Worm (Caenorhabditis elegans) whole organism, young adult: ENCODE measurements around the gene F54D8.10.

Experiments used
- D2030.7 ChIP-seq: fragments of 200-800 bp; sonication (Bioruptor generic); IDR thresholded peaks from 2 replicates; pipeline ENCODE4 v1.3.6; 2022; ENCODE audit warnings: missing genetic modification reagents, missing genetic modification characterization, missing compliant biosample characterization
- F10E7.11 ChIP-seq: sonication (generic microtip); optimal IDR thresholded peaks from 2 replicates; lab custom pipeline; 2017; ENCODE audit warnings: mild to moderate bottlenecking, missing genetic modification characterization, moderate library complexity, missing compliant biosample characterization
- F22D6.2 ChIP-seq: sonication (generic microtip); optimal IDR thresholded peaks from 2 replicates; lab custom pipeline; 2016; ENCODE audit warnings: mild to moderate bottlenecking, missing genetic modification characterization, missing compliant biosample characterization
- F23B12.7 ChIP-seq: sonication (generic microtip); optimal IDR thresholded peaks from 2 replicates; lab custom pipeline; 2017; ENCODE audit warnings: missing genetic modification characterization, mild to moderate bottlenecking, missing compliant biosample characterization, antibody characterized with exemption, moderate library complexity; ENCODE audit not compliant: insufficient read depth
- F37B4.10 ChIP-seq: fragments of 200-800 bp; sonication (Bioruptor generic); IDR thresholded peaks from 2 replicates; pipeline ENCODE4 v1.3.6; 2022; ENCODE audit warnings: missing genetic modification characterization, missing compliant biosample characterization
- T26A5.8 ChIP-seq: sonication (generic microtip); optimal IDR thresholded peaks from 2 replicates; lab custom pipeline; 2016; ENCODE audit warnings: missing genetic modification characterization, missing compliant biosample characterization
- ZK185.1 ChIP-seq: sonication (generic microtip); optimal IDR thresholded peaks from 2 replicates; lab custom pipeline; 2016; ENCODE audit warnings: mild to moderate bottlenecking, missing genetic modification characterization, missing compliant biosample characterization; ENCODE audit not compliant: poor library complexity, severe bottlenecking
- ama-1 ChIP-seq, 3 experiments: fragments of 150-350 bp in 1 of 3; sonication (generic microtip) in 2 of 3; optimal IDR thresholded peaks; 2 replicates each; lab custom pipeline; 2014 to 2018; ENCODE audit warnings: missing biosample characterization in 2 of 3, missing genetic modification characterization in 2 of 3, missing genetic modification reagents in 2 of 3
- aptf-3 ChIP-seq: fragments of 200-800 bp; sonication (Bioruptor generic); IDR thresholded peaks from 2 replicates; pipeline ENCODE4 v1.3.6; 2022; ENCODE audit warnings: missing genetic modification characterization, missing compliant biosample characterization
- atf-7 ChIP-seq: sonication (generic microtip); optimal IDR thresholded peaks from 2 replicates; lab custom pipeline; 2017; ENCODE audit warnings: mild to moderate bottlenecking, missing genetic modification characterization, missing compliant biosample characterization
- attf-5 ChIP-seq: fragments of 200-800 bp; sonication (Bioruptor generic); optimal IDR thresholded peaks from 2 replicates; lab custom pipeline; 2018; ENCODE audit warnings: mild to moderate bottlenecking, missing genetic modification characterization, missing compliant biosample characterization
- bed-1 ChIP-seq: fragments of 200-800 bp; sonication (Bioruptor generic); IDR thresholded peaks from 2 replicates; pipeline ENCODE4 v1.3.6; 2022; ENCODE audit warnings: missing genetic modification reagents, missing genetic modification characterization, missing compliant biosample characterization
- efl-1 ChIP-seq: fragments of 150-350 bp; optimal IDR thresholded peaks from 2 replicates; lab custom pipeline; 2014; ENCODE audit warnings: missing biosample characterization, missing genetic modification reagents, missing genetic modification characterization
- egrh-3 ChIP-seq: fragments of 200-800 bp; sonication (Bioruptor generic); IDR thresholded peaks from 2 replicates; pipeline ENCODE4 v1.3.6; 2022; ENCODE audit warnings: missing genetic modification reagents, missing genetic modification characterization, missing compliant biosample characterization
- ekl-4 ChIP-seq: fragments of 200-800 bp; sonication (Bioruptor generic); IDR thresholded peaks from 2 replicates; pipeline ENCODE4 v1.3.6; 2022; ENCODE audit warnings: missing genetic modification reagents, missing genetic modification characterization, missing compliant biosample characterization
- hmg-1.2 ChIP-seq: fragments of 200-800 bp; sonication (Bioruptor generic); IDR thresholded peaks from 2 replicates; pipeline ENCODE4 v1.3.6; 2022; ENCODE audit warnings: missing genetic modification reagents, missing genetic modification characterization, missing compliant biosample characterization
- madf-6 ChIP-seq: fragments of 200-800 bp; sonication (Bioruptor generic); IDR thresholded peaks from 2 replicates; pipeline ENCODE4 v1.3.6; 2022; ENCODE audit warnings: missing genetic modification reagents, missing genetic modification characterization, missing compliant biosample characterization
- madf-8 ChIP-seq: fragments of 200-800 bp; sonication (Bioruptor generic); conservative IDR thresholded peaks from 2 replicates; pipeline ENCODE4 v1.3.6; 2022; ENCODE audit warnings: missing genetic modification reagents, missing genetic modification characterization, missing compliant biosample characterization
- mcd-1 ChIP-seq: fragments of 200-800 bp; sonication (Bioruptor generic); IDR thresholded peaks from 2 replicates; pipeline ENCODE4 v1.3.6; 2022; ENCODE audit warnings: missing genetic modification reagents, missing genetic modification characterization, missing compliant biosample characterization
- nhr-179 ChIP-seq: sonication (generic microtip); optimal IDR thresholded peaks from 2 replicates; lab custom pipeline; 2016; ENCODE audit warnings: mild to moderate bottlenecking, missing genetic modification characterization, missing compliant biosample characterization
- nhr-27 ChIP-seq: fragments of 200-800 bp; sonication (Bioruptor generic); optimal IDR thresholded peaks from 2 replicates; lab custom pipeline; 2018; ENCODE audit warnings: mild to moderate bottlenecking, missing genetic modification characterization, moderate library complexity, missing compliant biosample characterization
- nhr-80 ChIP-seq: sonication (generic microtip); optimal IDR thresholded peaks from 2 replicates; lab custom pipeline; 2016; ENCODE audit warnings: missing genetic modification characterization, missing compliant biosample characterization
- rcor-1 ChIP-seq: fragments of 200-800 bp; sonication (Bioruptor generic); IDR thresholded peaks from 2 replicates; pipeline ENCODE4 v1.3.6; 2022; ENCODE audit warnings: missing genetic modification reagents, missing genetic modification characterization, missing compliant biosample characterization
- repo-1 ChIP-seq: sonication (generic microtip); optimal IDR thresholded peaks from 2 replicates; lab custom pipeline; 2017; ENCODE audit warnings: mild to moderate bottlenecking, missing genetic modification characterization, missing compliant biosample characterization
- rpc-1 ChIP-seq, 2 experiments: fragments of 150-350 bp in 1 of 2; sonication (generic microtip) in 1 of 2; optimal IDR thresholded peaks; 2 replicates each; lab custom pipeline; 2014 to 2018; ENCODE audit warnings: missing biosample characterization in 1 of 2, missing genetic modification characterization in 1 of 2, missing genetic modification reagents in 1 of 2, missing genotype in 1 of 2
- snpc-3.4 ChIP-seq: sonication (generic microtip); optimal IDR thresholded peaks from 2 replicates; lab custom pipeline; 2017; ENCODE audit warnings: missing genetic modification characterization, mild to moderate bottlenecking, missing compliant biosample characterization, antibody characterized with exemption, moderate library complexity, missing genotype, missing genetic modification reagents
- snpc-4 ChIP-seq, 5 experiments: fragments of 150-350 bp in 1 of 5; sonication (generic microtip) in 4 of 5; optimal IDR thresholded peaks; 2 replicates each; lab custom pipeline; 2014 to 2018; ENCODE audit warnings: missing genetic modification characterization in 5 of 5, missing biosample characterization in 3 of 5, antibody characterized with exemption in 2 of 5, mild to moderate bottlenecking in 2 of 5, missing compliant biosample characterization in 2 of 5, missing genotype in 2 of 5, moderate library complexity in 2 of 5, missing genetic modification reagents in 1 of 5
- unc-62 ChIP-seq: fragments of 150-350 bp; optimal IDR thresholded peaks from 2 replicates; lab custom pipeline; 2014; ENCODE audit warnings: missing biosample characterization, missing genetic modification reagents, missing genetic modification characterization
- xnd-1 ChIP-seq: sonication (generic microtip); optimal IDR thresholded peaks from 2 replicates; lab custom pipeline; 2016; ENCODE audit warnings: missing genotype, missing genetic modification reagents, missing genetic modification characterization, missing compliant biosample characterization
- zfh-2 ChIP-seq: fragments of 200-800 bp; sonication (Bioruptor generic); conservative IDR thresholded peaks from 2 replicates; pipeline ENCODE4 v1.3.6; 2022; ENCODE audit warnings: missing genetic modification reagents, missing genetic modification characterization, missing compliant biosample characterization
- ztf-18 ChIP-seq: sonication (generic microtip); optimal IDR thresholded peaks from 2 replicates; lab custom pipeline; 2016; ENCODE audit warnings: missing genotype, mild to moderate bottlenecking, missing genetic modification characterization, missing compliant biosample characterization

F54D8.10 gene

DNA sequence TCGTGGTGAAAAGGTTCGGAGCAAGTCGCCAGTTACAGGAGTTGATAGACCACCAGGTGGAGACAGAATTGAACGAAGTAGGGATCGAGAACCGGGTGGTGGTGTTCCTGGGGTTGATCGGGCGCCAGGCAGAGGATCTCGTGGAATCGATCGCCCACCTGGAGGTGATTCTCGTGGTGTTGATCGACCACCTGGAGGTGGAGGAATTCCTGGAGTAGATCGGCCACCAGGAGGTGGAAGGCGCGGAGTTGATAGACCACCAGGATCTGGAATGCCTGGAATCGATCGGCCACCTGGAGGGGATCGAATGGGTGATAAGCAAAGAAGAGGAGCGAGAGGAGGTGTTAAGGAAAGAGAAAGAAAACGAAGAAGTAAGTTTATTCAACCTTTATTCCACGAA, 10.9 kb downstream of the F54D8.10 start:
- no peak for TF ChIP-seq F37B4.10
- TF ChIP-seq bed-1 = no peak
- TF ChIP-seq atf-7 (tag; lab: Kevin White, UChicago) = no peak
- TF ChIP-seq zfh-2 (GFP tag; lab: Robert Waterston, UW) = peak; percentile 84
- no peak for TF ChIP-seq snpc-3.4 (tag; lab: Kevin White, UChicago)
- TF ChIP-seq rpc-1 (optimal IDR thresholded peaks at IDR 0.05; lab: Kevin White, UChicago) = no peak
- no peak for TF ChIP-seq rpc-1 (tag; optimal IDR thresholded peaks at IDR 0.05; lab: Kevin White, UChicago)
- no peak for TF ChIP-seq D2030.7 (GFP tag; lab: Robert Waterston, UW)
- TF ChIP-seq xnd-1 (tag; lab: Kevin White, UChicago) = no peak
- TF ChIP-seq, all 124 proteins: peak for 1

DNA sequence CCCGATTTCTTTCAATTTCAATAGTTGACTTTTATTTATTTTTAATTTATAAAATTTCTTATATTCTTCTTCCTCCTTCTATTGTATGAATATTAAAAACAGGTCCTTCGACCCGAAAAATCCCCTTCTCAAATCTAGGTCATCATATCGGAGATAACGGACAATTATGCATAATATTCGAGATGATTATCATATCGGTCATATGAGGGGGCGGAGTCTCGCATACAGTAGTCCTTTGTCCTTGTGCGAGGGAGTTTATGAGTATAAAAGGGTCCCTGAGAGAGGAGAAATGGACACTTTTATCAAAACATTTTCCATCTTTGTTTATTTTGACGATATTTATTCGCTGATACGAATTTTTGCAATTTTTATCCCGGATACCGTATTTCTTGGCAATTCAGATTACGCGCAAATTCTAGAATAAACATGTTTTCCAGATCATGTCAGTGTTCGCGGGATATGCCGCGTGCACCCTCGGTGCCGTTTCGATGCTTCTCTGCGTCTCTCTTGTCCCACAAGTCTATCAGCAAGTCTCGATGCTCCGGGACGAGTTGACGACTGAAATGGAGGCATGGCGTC, 12.4 kb downstream of the F54D8.10 start, which contains the start of gene dpy-17:
Gene dpy-17 (plus strand): TSS at position 438 of the 579 bp plus-strand sequence.
- no peak for TF ChIP-seq nhr-179 (tag; lab: Kevin White, UChicago)
- TF ChIP-seq repo-1 (tag; lab: Kevin White, UChicago) = peak; percentile 35
- TF ChIP-seq F37B4.10 = no peak

DNA sequence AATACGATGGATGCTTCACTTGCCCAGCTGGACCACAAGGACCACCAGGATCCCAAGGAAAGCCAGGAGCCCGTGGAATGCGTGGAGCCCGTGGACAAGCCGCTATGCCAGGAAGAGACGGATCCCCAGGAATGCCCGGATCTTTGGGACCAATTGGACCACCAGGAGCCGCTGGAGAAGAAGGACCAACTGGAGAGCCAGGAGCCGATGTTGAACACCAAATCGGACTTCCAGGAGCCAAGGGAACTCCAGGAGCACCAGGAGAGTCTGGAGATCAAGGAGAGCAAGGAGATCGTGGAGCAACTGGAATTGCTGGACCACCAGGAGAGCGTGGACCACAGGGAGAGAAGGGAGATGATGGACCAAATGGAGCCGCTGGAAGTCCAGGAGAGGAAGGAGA, 13.4 kb downstream of the F54D8.10 start:
- TF ChIP-seq zfh-2 (GFP tag; lab: Robert Waterston, UW) (peak; percentile 83), attf-5 (GFP tag; lab: Kevin White, UChicago) (no peak), T26A5.8 (tag; lab: Kevin White, UChicago) (no peak), egrh-3 (peak; percentile 62; the same call in 1 of the 2 replicates)

DNA sequence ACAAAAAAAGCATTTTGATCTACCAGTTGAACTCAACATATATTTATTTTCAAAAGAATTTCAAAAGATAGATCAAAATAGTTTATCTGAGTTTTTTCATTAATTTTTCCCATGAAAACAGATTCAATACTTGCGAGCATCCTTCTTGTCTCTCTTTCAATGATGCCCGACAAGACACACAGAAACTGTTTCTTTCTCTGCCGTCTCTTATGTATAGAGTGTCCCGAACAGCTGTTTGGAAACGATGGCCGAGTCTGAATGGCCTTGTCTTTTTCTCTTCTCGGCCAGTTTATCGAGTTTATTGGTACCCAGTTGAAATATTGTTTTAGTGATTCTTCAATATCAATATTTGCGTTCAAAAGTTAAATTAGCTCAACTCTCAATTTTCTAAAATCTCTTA, 14.1 kb downstream of the F54D8.10 start:
- TF ChIP-seq mcd-1 (GFP tag; lab: Robert Waterston, UW) = peak; percentile 45
- TF ChIP-seq F23B12.7 (tag; lab: Kevin White, UChicago) = peak; percentile 5
- TF ChIP-seq madf-6 = peak; percentile 57; the same call in 1 of the 2 replicates
- TF ChIP-seq ZK185.1 = peak; percentile 47
- TF ChIP-seq nhr-80 (tag; lab: Kevin White, UChicago) = peak; percentile 47
- no peak for TF ChIP-seq ama-1 (optimal IDR thresholded peaks at IDR 0.05; lab: Kevin White, UChicago)
- no peak for TF ChIP-seq ama-1 (GFP tag; optimal IDR thresholded peaks at IDR 0.05; lab: Kevin White, UChicago)
- TF ChIP-seq unc-62 (GFP tag; lab: Kevin White, UChicago) = no peak
- TF ChIP-seq rcor-1 (GFP tag; lab: Robert Waterston, UW) = no peak
- no peak for TF ChIP-seq aptf-3 (GFP tag; lab: Robert Waterston, UW)
- TF ChIP-seq hmg-1.2 = peak; percentile 79
- TF ChIP-seq madf-8 (GFP tag; lab: Robert Waterston, UW) = 0 out of 2 replicates have a peak, but pooled peaks have one; percentile 28
- TF ChIP-seq ekl-4 (GFP tag; lab: Robert Waterston, UW) = 0 out of 2 replicates have a peak, but pooled peaks have one; percentile 13
- TF ChIP-seq F22D6.2 (tag; lab: Kevin White, UChicago) = no peak
- no peak for TF ChIP-seq snpc-4 (GFP tag; optimal IDR thresholded peaks at IDR 0.05; lab: Kevin White, UChicago)
- TF ChIP-seq snpc-4 (tag; optimal IDR thresholded peaks at IDR 0.05; lab: Kevin White, UChicago) = peak in 1 of 4 experiments; percentile 42
- peak; percentile 68 for TF ChIP-seq attf-5 (GFP tag; lab: Kevin White, UChicago)
- TF ChIP-seq efl-1 = peak; percentile 23
- TF ChIP-seq ztf-18 (tag; lab: Kevin White, UChicago) = peak; percentile 30
- TF ChIP-seq F10E7.11 (tag; lab: Kevin White, UChicago) = no peak
- TF ChIP-seq nhr-27 (tag; lab: Kevin White, UChicago) = no peak
- TF ChIP-seq, all 124 proteins: peak for 12
